Worm (Caenorhabditis elegans) whole organism, L2 larva: ENCODE results near the gene acr-3.

Experiments
- aly-2 ChIP-seq: fragments of 150-350 bp; optimal IDR thresholded peaks from 2 replicates; lab custom pipeline; 2014; ENCODE audit warnings: missing biosample characterization, missing genetic modification characterization
- ceh-82 ChIP-seq: fragments of 150-350 bp; optimal IDR thresholded peaks from 2 replicates; lab custom pipeline; 2014; ENCODE audit warnings: missing biosample characterization, missing genetic modification characterization
- dmd-4 ChIP-seq: sonication (generic microtip); optimal IDR thresholded peaks from 2 replicates; lab custom pipeline; 2017; ENCODE audit warnings: missing biosample characterization, missing genetic modification characterization
- elt-1 ChIP-seq: fragments of 150-350 bp; optimal IDR thresholded peaks from 2 replicates; lab custom pipeline; 2014; ENCODE audit warnings: missing biosample characterization, missing genetic modification characterization
- mbf-1 ChIP-seq: sonication (generic microtip); optimal IDR thresholded peaks from 2 replicates; lab custom pipeline; 2017; ENCODE audit warnings: missing biosample characterization, missing genetic modification characterization
- nhr-11 ChIP-seq: fragments of 150-350 bp; optimal IDR thresholded peaks from 2 replicates; lab custom pipeline; 2014; ENCODE audit warnings: missing biosample characterization, missing genetic modification characterization
- nhr-77 ChIP-seq: fragments of 150-350 bp; optimal IDR thresholded peaks from 2 replicates; lab custom pipeline; 2014; ENCODE audit warnings: missing biosample characterization, missing genetic modification characterization
- snpc-4 ChIP-seq: fragments of 150-350 bp; optimal IDR thresholded peaks from 2 replicates; lab custom pipeline; 2014; ENCODE audit warnings: missing biosample characterization, missing genetic modification characterization
- unc-39 ChIP-seq: fragments of 150-350 bp; optimal IDR thresholded peaks from 2 replicates; lab custom pipeline; 2014; ENCODE audit warnings: missing biosample characterization, missing genetic modification characterization
- ztf-11 ChIP-seq: sonication (generic microtip); optimal IDR thresholded peaks from 2 replicates; lab custom pipeline; 2017; ENCODE audit warnings: missing biosample characterization, missing genetic modification characterization
- ztf-4 ChIP-seq: fragments of 150-350 bp; optimal IDR thresholded peaks from 2 replicates; lab custom pipeline; 2014; ENCODE audit warnings: missing biosample characterization, missing genetic modification characterization

- no peak for TF ChIP-seq ceh-82 (tag; lab: Kevin White, UChicago)
- TF ChIP-seq dmd-4 (tag; lab: Kevin White, UChicago): no peak
- no peak for TF ChIP-seq nhr-11 (tag; lab: Kevin White, UChicago)
- TF ChIP-seq snpc-4 (tag; lab: Kevin White, UChicago): no peak
- no peak for TF ChIP-seq elt-1 (tag; lab: Kevin White, UChicago)
- TF ChIP-seq aly-2 (tag; lab: Kevin White, UChicago): no peak
- no peak for TF ChIP-seq ztf-11
- TF ChIP-seq ztf-4 (tag; lab: Kevin White, UChicago): no peak
- no peak for TF ChIP-seq nhr-77 (tag; lab: Kevin White, UChicago)
- TF ChIP-seq unc-39 (tag; lab: Kevin White, UChicago): no peak
- TF ChIP-seq mbf-1 (tag; lab: Kevin White, UChicago): no peak
These were observed 20.3 kb downstream of the acr-3 start, which contains the start of gene K11G12.6 for ce11 chrX:6729593-6729992.
